Fruit fly (Drosophila melanogaster): ENCODE measurements around the gene CG12231.

The CG12231 gene

DNA sequence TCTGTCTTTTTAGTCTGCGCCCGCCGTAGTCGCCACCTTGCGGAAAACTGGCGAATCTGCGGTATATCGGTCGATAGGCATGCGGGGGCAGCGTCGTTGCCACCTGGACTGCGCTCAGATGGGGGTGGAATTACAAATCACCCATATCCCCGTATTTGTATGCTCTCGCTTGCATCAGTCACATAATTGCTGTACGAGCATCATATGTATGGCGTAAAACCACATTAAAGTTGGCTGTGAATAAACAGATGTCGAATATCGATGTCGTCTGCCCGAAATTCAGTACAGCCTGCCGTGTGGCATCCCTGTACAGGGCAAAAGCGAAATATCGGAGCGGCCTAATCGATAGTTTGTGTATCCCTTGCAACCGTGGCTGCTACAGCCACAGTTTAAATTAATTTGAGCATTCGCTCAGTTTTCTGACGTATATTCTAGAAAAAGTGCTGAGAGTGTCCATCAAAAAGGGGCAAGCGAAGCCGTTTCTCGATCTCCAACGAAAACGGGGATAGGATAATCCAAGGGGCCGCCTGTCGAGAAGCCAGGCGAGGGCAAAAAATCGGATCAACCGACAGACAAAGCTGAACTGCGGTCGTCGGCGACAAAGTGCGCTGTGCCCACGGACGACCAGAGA is 9.7 kb downstream of the CG12231 start, which contains the start of the genes Idh3a and CoRest (continued):
- TF ChIP-seq BEAF-32 (GFP tag; optimal IDR thresholded peaks at IDR 0.05) (peak; percentile 90), MBD-R2 (GFP tag; IDR thresholded peaks at IDR 0.05) (peak; percentile 58), hbn (GFP tag; IDR thresholded peaks at IDR 0.05; ENCODE audit: partially characterized antibody) (peak; percentile 47; the same call in 1 of the 2 replicates), CG14014 (GFP tag; IDR thresholded peaks at IDR 0.05) (peak; percentile 33; the same call in 1 of the 2 replicates), CG30431 (GFP tag; optimal IDR thresholded peaks at IDR 0.05) (no peak), Hsf (GFP tag; optimal IDR thresholded peaks at IDR 0.05) (peak; percentile 29), E2f2 (GFP tag; IDR thresholded peaks at IDR 0.05) (peak; percentile 63), CG4360 (GFP tag; IDR thresholded peaks at IDR 0.05) (no peak), ranshi (GFP tag; IDR thresholded peaks at IDR 0.05) (no peak), CG7786 (GFP tag; optimal IDR thresholded peaks at IDR 0.05) (peak; percentile 4), CG30403 (GFP tag; optimal IDR thresholded peaks at IDR 0.05) (peak; percentile 15), Doc3 (GFP tag; IDR thresholded peaks at IDR 0.05; ENCODE audit: partially characterized antibody) (peak; percentile 53; the same call in 2 of the 3 replicates), crc (GFP tag; optimal IDR thresholded peaks at IDR 0.05) (no peak), Dref (GFP tag; IDR thresholded peaks at IDR 0.05) (peak; percentile 76), CG1603 (tag; optimal IDR thresholded peaks at IDR 0.05) (peak; percentile 76), gfzf (GFP tag; optimal IDR thresholded peaks at IDR 0.05) (peak; percentile 32), CG17328 (GFP tag; IDR thresholded peaks at IDR 0.05) (no peak), CG17359 (tag; optimal IDR thresholded peaks at IDR 0.05) (no peak), CG18619 (GFP tag; optimal IDR thresholded peaks at IDR 0.05) (no peak), zfh2 (GFP tag; optimal IDR thresholded peaks at IDR 0.05) (peak; percentile 51), amos (GFP tag; IDR thresholded peaks at IDR 0.05; ENCODE audit: partially characterized antibody) (peak; percentile 69), Nf-YC (tag; optimal IDR thresholded peaks at IDR 0.05) (peak; percentile 2), nerfin-2 (GFP tag; IDR thresholded peaks at IDR 0.05; ENCODE audit: partially characterized antibody) (peak; percentile 55; the same call in 1 of the 2 replicates), CG32532 (GFP tag; IDR thresholded peaks at IDR 0.05) (peak; percentile 64), Usf (GFP tag; optimal IDR thresholded peaks at IDR 0.05) (no peak), Camta (GFP tag; optimal IDR thresholded peaks at IDR 0.05) (peak; percentile 15), zfh1 (GFP tag; IDR thresholded peaks at IDR 0.05) (0 out of 3 replicates have a peak, but pooled peaks have one; percentile 19), CG15514 (GFP tag; optimal IDR thresholded peaks at IDR 0.05) (peak; percentile 77), Dip3 (GFP tag; optimal IDR thresholded peaks at IDR 0.05) (no peak), Sry-δ (GFP tag; optimal IDR thresholded peaks at IDR 0.05) (peak; percentile 83), tll (GFP tag; optimal IDR thresholded peaks at IDR 0.05) (peak in 1 of 2 experiments; percentile 61), Atf3 (GFP tag; optimal IDR thresholded peaks at IDR 0.05) (no peak), kni (GFP tag; optimal IDR thresholded peaks at IDR 0.05) (no peak), CG8478 (optimal IDR thresholded peaks at IDR 0.05) (peak; percentile 9), salm (tag; optimal IDR thresholded peaks at IDR 0.05) (no peak), CG7357 (GFP tag; IDR thresholded peaks at IDR 0.05) (no peak), mam (GFP tag; optimal IDR thresholded peaks at IDR 0.05) (peak; percentile 50), YL-1 (GFP tag; optimal IDR thresholded peaks at IDR 0.05) (peak; percentile 10), Lhr (GFP tag; optimal IDR thresholded peaks at IDR 0.05) (peak; percentile 45), B-H1 (GFP tag; IDR thresholded peaks at IDR 0.05) (no peak), CG12659 (GFP tag; optimal IDR thresholded peaks at IDR 0.05) (peak; percentile 28), CG15601 (tag; optimal IDR thresholded peaks at IDR 0.05) (peak; percentile 4), gem (tag; optimal IDR thresholded peaks at IDR 0.05) (no peak), sna (GFP tag; IDR thresholded peaks at IDR 0.05; ENCODE audit: partially characterized antibody) (peak; percentile 37; the same call in 1 of the 2 replicates), Xbp1 (GFP tag; optimal IDR thresholded peaks at IDR 0.05) (peak; percentile 2), CG9727 (GFP tag; optimal IDR thresholded peaks at IDR 0.05) (peak; percentile 38), CG11398 (GFP tag; optimal IDR thresholded peaks at IDR 0.05) (no peak), CG3726 (GFP tag; IDR thresholded peaks at IDR 0.05) (no peak), onecut (GFP tag; IDR thresholded peaks at IDR 0.05) (peak; percentile 25; the same call in 1 of the 2 replicates)
